Fruit fly (Drosophila melanogaster): ENCODE results near the gene sim.

sim gene

dm6 chr3R:13015811-13016766, 41.5 kb upstream of the sim start:
- peak; percentile 25 for TF ChIP-seq Jra (GFP tag; optimal IDR thresholded peaks at IDR 0.05)
- peak; percentile 11 for TF ChIP-seq OdsH (GFP tag; optimal IDR thresholded peaks at IDR 0.05)
- no peak for TF ChIP-seq Mio (GFP tag; optimal IDR thresholded peaks at IDR 0.05)
- no peak for TF ChIP-seq rgr (GFP tag; optimal IDR thresholded peaks at IDR 0.05)
- TF ChIP-seq dsf (GFP tag; optimal IDR thresholded peaks at IDR 0.05; ENCODE audit: borderline replicate concordance) = no peak
- TF ChIP-seq GATAd (GFP tag; optimal IDR thresholded peaks at IDR 0.05) = no peak
- TF ChIP-seq Dif (GFP tag; optimal IDR thresholded peaks at IDR 0.05; ENCODE audit: partially characterized antibody) = peak; percentile 68
- peak; percentile 56 for TF ChIP-seq brk (GFP tag; optimal IDR thresholded peaks at IDR 0.05)
- peak; percentile 60 to 71 for TF ChIP-seq dl (GFP tag; optimal IDR thresholded peaks at IDR 0.05; ENCODE audit: insufficient read depth in 1 of 2, partially characterized antibody in 2 of 2)
- TF ChIP-seq jim (GFP tag; optimal IDR thresholded peaks at IDR 0.05) = peak; percentile 21
- no peak for TF ChIP-seq lola (GFP tag; optimal IDR thresholded peaks at IDR 0.05)
- peak; percentile 46 for TF ChIP-seq sage (GFP tag; optimal IDR thresholded peaks at IDR 0.05)
- TF ChIP-seq Myc (optimal IDR thresholded peaks at IDR 0.05) = peak; percentile 96
- no peak for TF ChIP-seq Vsx2 (GFP tag; optimal IDR thresholded peaks at IDR 0.05; ENCODE audit: partially characterized antibody)
- TF ChIP-seq Abd-B (GFP tag; optimal IDR thresholded peaks at IDR 0.05) = no peak
- no peak for TF ChIP-seq dmrt93B (GFP tag; optimal IDR thresholded peaks at IDR 0.05)
- no peak for TF ChIP-seq CrebA (GFP tag; optimal IDR thresholded peaks at IDR 0.05; ENCODE audit: borderline replicate concordance)
- TF ChIP-seq ey (GFP tag; optimal IDR thresholded peaks at IDR 0.05) = peak; percentile 21
- TF ChIP-seq N (GFP tag; optimal IDR thresholded peaks at IDR 0.05) = no peak
- peak; percentile 65 for TF ChIP-seq Hr83 (GFP tag; optimal IDR thresholded peaks at IDR 0.05; ENCODE audit: poor library complexity, severe bottlenecking)
- TF ChIP-seq Hnf4 (GFP tag; optimal IDR thresholded peaks at IDR 0.05) = peak; percentile 16
- TF ChIP-seq h (GFP tag; optimal IDR thresholded peaks at IDR 0.05) = peak; percentile 42
- peak; percentile 62 for TF ChIP-seq fru (GFP tag; optimal IDR thresholded peaks at IDR 0.05)
- TF ChIP-seq br (GFP tag; optimal IDR thresholded peaks at IDR 0.05) = peak; percentile 36
- peak; percentile 4 for TF ChIP-seq HLH106 (tag; optimal IDR thresholded peaks at IDR 0.05)
- TF ChIP-seq Rel (GFP tag; optimal IDR thresholded peaks at IDR 0.05) = peak; percentile 87
- TF ChIP-seq Rel (tag; optimal IDR thresholded peaks at IDR 0.05) = peak; percentile 73
- TF ChIP-seq tai (GFP tag; optimal IDR thresholded peaks at IDR 0.05) = peak; percentile 9
- no peak for TF ChIP-seq CG9705 (GFP tag; optimal IDR thresholded peaks at IDR 0.05)
- TF ChIP-seq CG32264 (GFP tag; optimal IDR thresholded peaks at IDR 0.05) = peak; percentile 9
- TF ChIP-seq psq (GFP tag; optimal IDR thresholded peaks at IDR 0.05) = peak; percentile 69
- peak; percentile 22 to 72 for TF ChIP-seq foxo (GFP tag; optimal IDR thresholded peaks at IDR 0.05)
- TF ChIP-seq pan (optimal IDR thresholded peaks at IDR 0.05) = no peak
- no peak for TF ChIP-seq Hr78 (GFP tag; optimal IDR thresholded peaks at IDR 0.05)
- TF ChIP-seq woc (GFP tag; optimal IDR thresholded peaks at IDR 0.05) = peak; percentile 87
- TF ChIP-seq usp (GFP tag; optimal IDR thresholded peaks at IDR 0.05) = no peak
- no peak for TF ChIP-seq sv (GFP tag; optimal IDR thresholded peaks at IDR 0.05)
- TF ChIP-seq Sp1 (GFP tag; optimal IDR thresholded peaks at IDR 0.05) = no peak
- TF ChIP-seq Dfd (GFP tag; optimal IDR thresholded peaks at IDR 0.05) = no peak

dm6 chr3R:13017623-13018036, 39.9 kb upstream of the sim start:
- TF ChIP-seq h (GFP tag; optimal IDR thresholded peaks at IDR 0.05) = peak; percentile 50
- peak; percentile 59 for TF ChIP-seq rgr (GFP tag; optimal IDR thresholded peaks at IDR 0.05)
- no peak for TF ChIP-seq Abd-B (GFP tag; optimal IDR thresholded peaks at IDR 0.05)
- TF ChIP-seq Rel (GFP tag; optimal IDR thresholded peaks at IDR 0.05) = no peak
- peak; percentile 93 for TF ChIP-seq Rel (tag; optimal IDR thresholded peaks at IDR 0.05)

Data from whole organism, wandering third instar larva.